Worm (Caenorhabditis elegans) whole organism, midembryonic: Measurements from ENCODE around the gene ubxn-6.
A peak's percentile ranks its signal among the peaks of the same experiment; 100 is the strongest.

ENCODE experiments used
- T22C8.4 ChIP-seq: fragments of 200-800 bp; sonication (Bioruptor generic); IDR thresholded peaks from 2 replicates; pipeline ENCODE4 v1.3.6; 2022; ENCODE audit warnings: missing genetic modification characterization, missing compliant biosample characterization
- cog-1 ChIP-seq: sonication (generic microtip); optimal IDR thresholded peaks from 2 replicates; lab custom pipeline; 2016; ENCODE audit warnings: missing genetic modification characterization, missing compliant biosample characterization
- flt-1 ChIP-seq: fragments of 200-800 bp; sonication (Bioruptor generic); IDR thresholded peaks from 2 replicates; pipeline ENCODE4 v1.3.6; 2022; ENCODE audit warnings: missing genetic modification characterization, missing compliant biosample characterization
- klf-2 ChIP-seq: fragments of 200-800 bp; sonication (Bioruptor generic); conservative IDR thresholded peaks from 2 replicates; pipeline ENCODE4 v1.3.6; 2022; ENCODE audit warnings: missing genetic modification reagents, missing genetic modification characterization, missing compliant biosample characterization
- med-1 ChIP-seq: sonication (generic microtip); optimal IDR thresholded peaks from 2 replicates; lab custom pipeline; 2017; ENCODE audit warnings: missing genetic modification characterization, mild to moderate bottlenecking, missing compliant biosample characterization, antibody characterized with exemption, missing genetic modification reagents; ENCODE audit not compliant: insufficient read depth
- ref-1 ChIP-seq: fragments of 200-800 bp; sonication (Bioruptor generic); conservative IDR thresholded peaks from 2 replicates; pipeline ENCODE4 v1.3.6; 2022; ENCODE audit warnings: missing genetic modification reagents, missing genetic modification characterization, missing compliant biosample characterization
- tab-1 ChIP-seq: fragments of 200-800 bp; sonication (Bioruptor generic); IDR thresholded peaks from 2 replicates; pipeline ENCODE4 v1.3.6; 2022; ENCODE audit warnings: missing genetic modification characterization, missing compliant biosample characterization
- ztf-23 ChIP-seq: fragments of 200-800 bp; sonication (Bioruptor generic); IDR thresholded peaks from 2 replicates; pipeline ENCODE4 v1.3.6; 2022; ENCODE audit warnings: missing genetic modification reagents, missing genetic modification characterization, missing compliant biosample characterization
- ztf-29 ChIP-seq: fragments of 200-800 bp; sonication (Bioruptor generic); IDR thresholded peaks from 2 replicates; pipeline ENCODE4 v1.3.6; 2022; ENCODE audit warnings: missing genetic modification reagents, missing genetic modification characterization, missing compliant biosample characterization

Gene ubxn-6

DNA sequence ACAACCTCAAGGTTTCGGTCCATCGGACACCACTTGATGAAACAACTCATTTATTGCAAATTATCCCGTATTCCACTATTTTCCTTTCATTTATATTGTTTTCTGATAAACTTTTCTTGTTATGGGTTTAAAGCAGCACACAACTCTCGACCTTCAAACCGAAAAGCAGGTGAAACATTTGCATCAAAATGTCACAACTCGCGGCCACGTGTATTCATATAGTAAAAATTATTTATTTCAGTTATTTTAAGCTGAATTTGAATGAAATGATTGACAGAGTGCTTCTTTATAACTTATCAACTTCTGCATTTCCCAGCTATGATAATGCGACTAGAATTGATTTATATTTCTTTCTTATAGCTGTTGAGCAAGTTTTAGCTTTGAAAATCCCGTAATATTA, 2.6 kb upstream of the ubxn-6 start, which contains the start of gene srw-95:
TSS of gene srw-95 (plus strand) at position 213 of the 400 bp plus-strand sequence.
- TF ChIP-seq ztf-23 (GFP tag; lab: Robert Waterston, UW): no peak
- no peak for TF ChIP-seq med-1 (GFP tag; lab: Kevin White, UChicago)
- no peak for TF ChIP-seq T22C8.4
- TF ChIP-seq cog-1 (tag; lab: Kevin White, UChicago): no peak
- TF ChIP-seq tab-1 (GFP tag; lab: Robert Waterston, UW): no peak
- no peak for TF ChIP-seq ztf-29 (GFP tag; lab: Robert Waterston, UW)
- TF ChIP-seq klf-2 (GFP tag; lab: Robert Waterston, UW): no peak
- no peak for TF ChIP-seq flt-1
- no peak for TF ChIP-seq ref-1

- no peak for TF ChIP-seq ref-1
- 0 out of 2 replicates have a peak, but pooled peaks have one; percentile 16 for TF ChIP-seq flt-1
- TF ChIP-seq med-1 (GFP tag; lab: Kevin White, UChicago): peak; percentile 21
- 0 out of 2 replicates have a peak, but pooled peaks have one; percentile 51 for TF ChIP-seq ztf-23 (GFP tag; lab: Robert Waterston, UW)
- TF ChIP-seq klf-2 (GFP tag; lab: Robert Waterston, UW): 0 out of 2 replicates have a peak, but pooled peaks have one; percentile 7
- no peak for TF ChIP-seq ztf-29 (GFP tag; lab: Robert Waterston, UW)
These were observed 1.2 kb upstream of the ubxn-6 start, which contains the start of gene eif-1.A for ce11 chrIV:4810377-4810984. eif-1.A (plus strand) TSS chrIV:4810934.

ce11 chrIV:4809813-4810212, 516 bp upstream of the ubxn-6 start, which contains the start of gene H06H21.37:
H06H21.37 (minus strand) TSS chrIV:4809974.
- TF ChIP-seq flt-1 (no peak), cog-1 (tag; lab: Kevin White, UChicago) (no peak), ztf-29 (GFP tag; lab: Robert Waterston, UW) (no peak), ztf-23 (GFP tag; lab: Robert Waterston, UW) (no peak), tab-1 (GFP tag; lab: Robert Waterston, UW) (no peak), T22C8.4 (no peak), med-1 (GFP tag; lab: Kevin White, UChicago) (no peak), klf-2 (GFP tag; lab: Robert Waterston, UW) (no peak), ref-1 (no peak)

- TF ChIP-seq ref-1: no peak
- no peak for TF ChIP-seq klf-2 (GFP tag; lab: Robert Waterston, UW)
- no peak for TF ChIP-seq ztf-29 (GFP tag; lab: Robert Waterston, UW)
- TF ChIP-seq med-1 (GFP tag; lab: Kevin White, UChicago): no peak
- no peak for TF ChIP-seq flt-1
- TF ChIP-seq tab-1 (GFP tag; lab: Robert Waterston, UW): no peak
- no peak for TF ChIP-seq ztf-23 (GFP tag; lab: Robert Waterston, UW)
- no peak for TF ChIP-seq T22C8.4
- no peak for TF ChIP-seq cog-1 (tag; lab: Kevin White, UChicago)
These were observed 2.1 kb downstream of the ubxn-6 start, which contains the start of gene H06H21.11 for ce11 chrIV:4807219-4807618. H06H21.11 (minus strand) TSS chrIV:4807319.

DNA sequence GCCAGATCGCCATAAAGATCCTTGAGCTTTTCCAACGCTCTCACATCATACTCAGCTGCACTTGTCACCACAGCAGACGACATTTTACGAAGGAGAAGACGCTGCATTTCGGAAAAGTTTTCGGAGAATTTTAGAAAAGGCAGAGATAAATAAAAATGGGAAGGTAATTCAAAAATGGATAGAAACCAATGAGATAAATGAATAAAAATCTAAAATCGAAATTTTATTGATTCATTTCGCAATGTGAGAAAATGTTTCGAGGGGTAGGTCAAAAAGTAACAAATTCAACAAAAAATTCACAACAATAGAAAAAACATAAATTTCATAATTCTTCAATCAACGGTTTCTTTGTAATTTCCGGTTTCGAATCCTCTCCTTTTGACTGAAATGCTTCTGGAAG, 2.8 kb downstream of the ubxn-6 start, which contains the start of gene dpf-5:
TSS of gene dpf-5 (minus strand) at position 101 of the 400 bp plus-strand sequence.
- no peak for TF ChIP-seq cog-1 (tag; lab: Kevin White, UChicago)
- TF ChIP-seq med-1 (GFP tag; lab: Kevin White, UChicago): no peak
- TF ChIP-seq ztf-23 (GFP tag; lab: Robert Waterston, UW): no peak
- no peak for TF ChIP-seq tab-1 (GFP tag; lab: Robert Waterston, UW)
- TF ChIP-seq klf-2 (GFP tag; lab: Robert Waterston, UW): no peak
- TF ChIP-seq flt-1: no peak
- TF ChIP-seq ztf-29 (GFP tag; lab: Robert Waterston, UW): no peak
- TF ChIP-seq ref-1: no peak
- no peak for TF ChIP-seq T22C8.4

DNA sequence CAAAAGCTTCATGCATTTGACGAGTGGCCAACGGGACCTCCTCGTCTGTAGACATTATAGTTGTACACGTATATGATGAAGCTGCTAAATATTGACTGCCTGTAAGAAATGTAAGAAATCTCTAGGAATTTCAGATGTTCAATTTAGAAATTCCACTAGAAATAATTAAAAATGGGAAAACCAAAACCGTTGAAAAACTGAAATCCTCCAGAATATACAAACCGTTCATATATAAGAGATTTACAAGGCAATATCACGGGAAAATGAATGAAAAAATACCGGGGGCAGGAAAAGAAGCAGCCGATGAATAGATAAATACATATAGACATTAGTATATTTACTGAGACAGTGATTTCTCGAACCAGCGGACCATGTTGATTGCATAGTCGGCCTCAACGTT, 6.8 kb downstream of the ubxn-6 start, which contains the start of gene dpf-7:
TSS of gene dpf-7 (minus strand) at position 101 of the 400 bp plus-strand sequence.
- TF ChIP-seq med-1 (GFP tag; lab: Kevin White, UChicago) (no peak), T22C8.4 (no peak), cog-1 (tag; lab: Kevin White, UChicago) (no peak), ref-1 (no peak), flt-1 (no peak), ztf-23 (GFP tag; lab: Robert Waterston, UW) (no peak), klf-2 (GFP tag; lab: Robert Waterston, UW) (no peak), ztf-29 (GFP tag; lab: Robert Waterston, UW) (no peak), tab-1 (GFP tag; lab: Robert Waterston, UW) (no peak)

ce11 chrIV:4799114-4799513, 10.2 kb downstream of the ubxn-6 start, which contains the start of gene eor-1:
eor-1 (minus strand) TSS chrIV:4799178.
- TF ChIP-seq ztf-29 (GFP tag; lab: Robert Waterston, UW): no peak
- peak; percentile 85 for TF ChIP-seq T22C8.4

- TF ChIP-seq med-1 (GFP tag; lab: Kevin White, UChicago): no peak
- TF ChIP-seq flt-1: no peak
- no peak for TF ChIP-seq ref-1
- TF ChIP-seq ztf-23 (GFP tag; lab: Robert Waterston, UW): no peak
- TF ChIP-seq T22C8.4: no peak
These were observed 14.2 kb downstream of the ubxn-6 start for ce11 chrIV:4795111-4795510.

DNA sequence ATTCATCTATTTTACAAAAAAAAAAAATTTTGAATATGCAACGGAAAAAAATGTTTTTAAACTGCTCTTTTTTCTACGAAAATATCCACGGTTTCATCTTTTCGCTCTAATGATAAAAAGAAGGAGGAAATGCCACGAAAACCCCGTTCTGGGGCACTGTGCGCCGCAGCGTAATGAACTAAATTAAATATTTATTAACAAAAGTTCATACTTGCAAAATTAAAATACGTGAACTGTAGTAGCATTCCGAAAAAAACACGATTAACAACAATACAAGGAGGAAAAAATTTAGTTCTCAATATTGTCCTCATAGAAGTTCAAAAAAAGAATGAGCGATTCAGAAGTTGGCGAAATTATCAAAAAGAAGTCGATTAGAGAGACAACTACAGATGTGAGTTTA, 19.9 kb downstream of the ubxn-6 start, which contains the start of gene R11E3.1:
TSS of gene R11E3.1 (plus strand) at position 301 of the 400 bp plus-strand sequence.
- TF ChIP-seq ref-1 (no peak), ztf-29 (GFP tag; lab: Robert Waterston, UW) (no peak), klf-2 (GFP tag; lab: Robert Waterston, UW) (no peak), T22C8.4 (no peak), cog-1 (tag; lab: Kevin White, UChicago) (no peak), tab-1 (GFP tag; lab: Robert Waterston, UW) (no peak), flt-1 (no peak), med-1 (GFP tag; lab: Kevin White, UChicago) (no peak), ztf-23 (GFP tag; lab: Robert Waterston, UW) (no peak)
